Fruit fly (Drosophila melanogaster) whole organism, prepupa: ENCODE measurements around the gene Pde11.

Source experiments
- CG10669 ChIP-seq: fragments of 200-800 bp; sonication (Bioruptor generic); optimal IDR thresholded peaks from 3 replicates; lab custom pipeline; 2018; ENCODE audit warnings: missing biosample characterization, mild to moderate bottlenecking, missing genetic modification characterization, moderate library complexity
- CG7368 ChIP-seq: fragments of 200-800 bp; sonication (Bioruptor generic); optimal IDR thresholded peaks from 3 replicates; lab custom pipeline; 2016; ENCODE audit warnings: missing biosample characterization, missing genetic modification characterization
- CG8319 ChIP-seq: fragments of 200-800 bp; sonication (Bioruptor generic); optimal IDR thresholded peaks from 3 replicates; lab custom pipeline; 2016; ENCODE audit warnings: missing biosample characterization, missing genetic modification characterization
- Eip75B ChIP-seq: fragments of 200-800 bp; sonication (Bioruptor generic); optimal IDR thresholded peaks from 3 replicates; lab custom pipeline; 2016; ENCODE audit warnings: missing biosample characterization, missing genetic modification characterization
- Smox ChIP-seq: fragments of 200-800 bp; sonication (Bioruptor generic); optimal IDR thresholded peaks from 3 replicates; lab custom pipeline; 2016; ENCODE audit warnings: missing biosample characterization, missing genetic modification characterization
- net ChIP-seq: fragments of 200-800 bp; sonication (Bioruptor generic); optimal IDR thresholded peaks from 3 replicates; lab custom pipeline; 2016; ENCODE audit warnings: missing biosample characterization, missing genetic modification characterization
- spab ChIP-seq: fragments of 200-800 bp; sonication (Bioruptor generic); optimal IDR thresholded peaks from 2 replicates; lab custom pipeline; 2017; ENCODE audit warnings: missing biosample characterization, mild to moderate bottlenecking, missing genetic modification characterization, missing genetic modification reagents
- svp ChIP-seq: fragments of 200-800 bp; sonication (Bioruptor generic); peaks from one replicate; lab custom pipeline; 2016; ENCODE audit warnings: missing biosample characterization, missing genetic modification characterization

DNA sequence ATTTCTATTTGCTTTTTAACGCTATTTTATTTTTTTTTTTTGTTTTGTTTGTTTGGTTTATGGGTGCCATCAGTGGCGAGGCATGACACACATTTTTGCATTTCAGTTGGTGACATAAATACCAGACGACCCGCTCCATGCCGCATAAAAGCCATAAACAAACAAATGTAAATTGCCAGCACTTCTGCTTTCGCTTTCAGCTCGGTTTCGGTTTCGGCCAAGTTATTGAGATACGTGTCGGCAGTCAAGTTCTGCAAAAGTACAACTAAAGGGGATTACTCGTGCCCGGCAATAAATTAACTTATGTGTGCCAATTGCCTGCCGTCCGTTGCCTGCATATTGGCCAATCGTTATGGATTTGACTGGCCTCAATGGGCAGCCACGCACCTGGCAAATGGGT is 65.2 kb downstream of the Pde11 start:
- no peak for TF ChIP-seq CG7368
- TF ChIP-seq spab (GFP tag; lab: Kevin White, UChicago): no peak
- no peak for TF ChIP-seq CG8319 (GFP tag; lab: Kevin White, UChicago)
- no peak for TF ChIP-seq svp (GFP tag; lab: Kevin White, UChicago)
- no peak for TF ChIP-seq Smox (GFP tag; lab: Kevin White, UChicago)
- no peak for TF ChIP-seq Eip75B (GFP tag; lab: Kevin White, UChicago)
- TF ChIP-seq CG10669 (GFP tag; lab: Kevin White, UChicago): no peak
- TF ChIP-seq net: no peak
